Fruit fly (Drosophila melanogaster) whole organism, embryonic: ENCODE measurements around the gene CG13311.

Source experiments
- Adf1 ChIP-seq: fragments of 200-800 bp; sonication (Bioruptor generic); IDR thresholded peaks from 2 replicates; pipeline ENCODE4 v1.3.6; 2022; ENCODE audit warnings: missing biosample characterization, missing genetic modification characterization
- Antp ChIP-seq: fragments of 200-800 bp; sonication (Bioruptor generic); optimal IDR thresholded peaks from 3 replicates; lab custom pipeline; 2016; ENCODE audit warnings: missing biosample characterization, missing genetic modification characterization
- Atf6 ChIP-seq: fragments of 200-800 bp; sonication (Bioruptor generic); IDR thresholded peaks from 2 replicates; pipeline ENCODE4 v1.3.6; 2022; ENCODE audit warnings: missing biosample characterization, missing genetic modification characterization
- CG12299 ChIP-seq: fragments of 200-800 bp; sonication (Bioruptor generic); optimal IDR thresholded peaks from 2 replicates; lab custom pipeline; 2018; ENCODE audit warnings: missing biosample characterization, mild to moderate bottlenecking, missing genetic modification characterization
- CG14667 ChIP-seq: fragments of 200-800 bp; sonication (Bioruptor generic); IDR thresholded peaks from 2 replicates; pipeline ENCODE4 v1.3.6; 2022; ENCODE audit warnings: missing biosample characterization, missing genetic modification characterization
- CG15269 ChIP-seq: fragments of 200-800 bp; sonication (Bioruptor generic); optimal IDR thresholded peaks from 2 replicates; lab custom pipeline; 2018; ENCODE audit warnings: missing biosample characterization, mild to moderate bottlenecking, missing genetic modification characterization, moderate library complexity
- CG15514 ChIP-seq: fragments of 200-800 bp; sonication (Bioruptor generic); optimal IDR thresholded peaks from 3 replicates; lab custom pipeline; 2017; ENCODE audit warnings: missing biosample characterization, missing genetic modification characterization, mild to moderate bottlenecking, moderate library complexity, missing genetic modification reagents
- CG17359 ChIP-seq: fragments of 200-800 bp; sonication (Bioruptor generic); optimal IDR thresholded peaks from 3 replicates; lab custom pipeline; 2018; ENCODE audit warnings: missing biosample characterization, mild to moderate bottlenecking, missing genetic modification characterization, moderate library complexity
- CG18476 ChIP-seq: fragments of 200-800 bp; sonication (Bioruptor generic); optimal IDR thresholded peaks from 2 replicates; lab custom pipeline; 2016; ENCODE audit warnings: missing biosample characterization, mild to moderate bottlenecking, missing genetic modification characterization
- CG2678 ChIP-seq: fragments of 200-800 bp; sonication (Bioruptor generic); optimal IDR thresholded peaks from 3 replicates; lab custom pipeline; 2019; ENCODE audit warnings: missing biosample characterization, mild to moderate bottlenecking, missing genetic modification characterization, moderate library complexity
- CG31224 ChIP-seq: fragments of 200-800 bp; sonication (Bioruptor generic); IDR thresholded peaks from 2 replicates; pipeline ENCODE4 v1.3.6; 2022; ENCODE audit warnings: missing biosample characterization, missing genetic modification characterization
- CG32767 ChIP-seq: fragments of 200-800 bp; sonication (Bioruptor generic); IDR thresholded peaks from 2 replicates; pipeline ENCODE4 v1.3.6; 2022; ENCODE audit warnings: missing biosample characterization, missing genetic modification characterization
- CG34376 ChIP-seq: fragments of 200-800 bp; sonication (Bioruptor generic); optimal IDR thresholded peaks from 2 replicates; lab custom pipeline; 2018; ENCODE audit warnings: missing biosample characterization, mild to moderate bottlenecking, missing genetic modification characterization
- CG4617 ChIP-seq: fragments of 200-800 bp; sonication (Bioruptor generic); optimal IDR thresholded peaks from 3 replicates; lab custom pipeline; 2016; ENCODE audit warnings: missing biosample characterization, missing genetic modification characterization, borderline replicate concordance
- CG4820 ChIP-seq: fragments of 200-800 bp; sonication (Bioruptor generic); optimal IDR thresholded peaks from 3 replicates; lab custom pipeline; 2016; ENCODE audit warnings: missing biosample characterization, missing genetic modification characterization
- CG5180 ChIP-seq: fragments of 200-800 bp; sonication (Bioruptor generic); optimal IDR thresholded peaks from 3 replicates; lab custom pipeline; 2017; ENCODE audit warnings: missing biosample characterization, missing genetic modification characterization, mild to moderate bottlenecking, moderate library complexity, missing genetic modification reagents
- CG7928 ChIP-seq: fragments of 200-800 bp; sonication (Bioruptor generic); optimal IDR thresholded peaks from 2 replicates; lab custom pipeline; 2017; ENCODE audit warnings: missing biosample characterization, mild to moderate bottlenecking, missing genetic modification characterization
- CG9609 ChIP-seq: fragments of 200-800 bp; sonication (Bioruptor generic); optimal IDR thresholded peaks from 3 replicates; lab custom pipeline; 2016; ENCODE audit warnings: missing biosample characterization, missing genetic modification characterization
- CG9727 ChIP-seq: fragments of 200-800 bp; sonication (Bioruptor generic); optimal IDR thresholded peaks from 3 replicates; lab custom pipeline; 2017; ENCODE audit warnings: missing biosample characterization, mild to moderate bottlenecking, missing genetic modification characterization
- CG9932 ChIP-seq: fragments of 200-800 bp; sonication (Bioruptor generic); IDR thresholded peaks from 2 replicates; pipeline ENCODE4 v1.3.6; 2022; ENCODE audit warnings: missing biosample characterization, missing genetic modification characterization
- CoRest ChIP-seq: fragments of 200-800 bp; sonication (Bioruptor generic); optimal IDR thresholded peaks from 3 replicates; lab custom pipeline; 2018; ENCODE audit warnings: missing biosample characterization, mild to moderate bottlenecking, missing genetic modification characterization, moderate library complexity
- D19B ChIP-seq: fragments of 200-800 bp; sonication (Bioruptor generic); optimal IDR thresholded peaks from 2 replicates; lab custom pipeline; 2017; ENCODE audit warnings: missing biosample characterization, mild to moderate bottlenecking, missing genetic modification characterization
- Dip3 ChIP-seq: fragments of 200-800 bp; sonication (Bioruptor generic); optimal IDR thresholded peaks from 3 replicates; lab custom pipeline; 2016; ENCODE audit warnings: missing biosample characterization, missing genetic modification characterization
- Lhr ChIP-seq: fragments of 200-800 bp; sonication (Bioruptor generic); optimal IDR thresholded peaks from 3 replicates; lab custom pipeline; 2017; ENCODE audit warnings: mild to moderate bottlenecking, missing biosample characterization, missing genetic modification reagents, missing genetic modification characterization
- Mad ChIP-seq: fragments of 200-800 bp; sonication (Bioruptor generic); optimal IDR thresholded peaks from 2 replicates; lab custom pipeline; 2016; ENCODE audit warnings: missing biosample characterization, missing genetic modification characterization
- Max ChIP-seq: fragments of 200-800 bp; sonication (Bioruptor generic); optimal IDR thresholded peaks from 2 replicates; lab custom pipeline; 2016; ENCODE audit warnings: missing biosample characterization, mild to moderate bottlenecking, missing genetic modification characterization
- Meics ChIP-seq: fragments of 200-800 bp; sonication (Bioruptor generic); optimal IDR thresholded peaks from 2 replicates; lab custom pipeline; 2017; ENCODE audit warnings: missing biosample characterization, mild to moderate bottlenecking, missing genetic modification characterization
- Oli ChIP-seq: fragments of 200-800 bp; sonication (Bioruptor generic); optimal IDR thresholded peaks from 2 replicates; lab custom pipeline; 2018; ENCODE audit warnings: missing biosample characterization, mild to moderate bottlenecking, missing genetic modification characterization, moderate library complexity
- Pdp1 ChIP-seq, 2 experiments: fragments of 200-800 bp; sonication (Bioruptor generic); optimal IDR thresholded peaks; 3 replicates each; lab custom pipeline; 2016; ENCODE audit warnings: missing biosample characterization in 2 of 2, missing genetic modification characterization in 2 of 2, mild to moderate bottlenecking in 1 of 2, moderate library complexity in 1 of 2
- Ptx1 ChIP-seq: fragments of 200-800 bp; sonication (Bioruptor generic); IDR thresholded peaks from 2 replicates; pipeline ENCODE4 v1.3.6; 2022; ENCODE audit warnings: missing biosample characterization, missing genetic modification characterization
- Side ChIP-seq: fragments of 200-800 bp; sonication (Bioruptor generic); optimal IDR thresholded peaks from 2 replicates; lab custom pipeline; 2016; ENCODE audit warnings: missing biosample characterization, missing genetic modification characterization
- Six4 ChIP-seq: fragments of 200-800 bp; sonication (Bioruptor generic); optimal IDR thresholded peaks from 2 replicates; lab custom pipeline; 2016; ENCODE audit warnings: missing biosample characterization, missing genetic modification characterization
- Sox100B ChIP-seq: fragments of 200-800 bp; sonication (Bioruptor generic); optimal IDR thresholded peaks from 3 replicates; lab custom pipeline; 2018; ENCODE audit warnings: missing biosample characterization, mild to moderate bottlenecking, missing genetic modification characterization
- Sox102F ChIP-seq: fragments of 200-800 bp; sonication (Bioruptor generic); optimal IDR thresholded peaks from 2 replicates; lab custom pipeline; 2018; ENCODE audit warnings: missing biosample characterization, mild to moderate bottlenecking, missing genetic modification characterization, moderate library complexity
- Sry-δ ChIP-seq: fragments of 200-800 bp; sonication (Bioruptor generic); optimal IDR thresholded peaks from 2 replicates; lab custom pipeline; 2016; ENCODE audit warnings: missing biosample characterization, missing genetic modification characterization
- chn ChIP-seq: fragments of 200-800 bp; sonication (Bioruptor generic); optimal IDR thresholded peaks from 2 replicates; lab custom pipeline; 2016; ENCODE audit warnings: missing biosample characterization, missing genetic modification characterization
- croc ChIP-seq: fragments of 200-800 bp; sonication (Bioruptor generic); conservative IDR thresholded peaks from 3 replicates; pipeline ENCODE4 v1.3.6; 2022; ENCODE audit warnings: missing biosample characterization, missing genetic modification characterization
- cwo ChIP-seq: fragments of 200-800 bp; sonication (Bioruptor generic); optimal IDR thresholded peaks from 3 replicates; lab custom pipeline; 2017; ENCODE audit warnings: missing biosample characterization, missing genetic modification characterization, mild to moderate bottlenecking, moderate library complexity, missing genetic modification reagents
- dmrt99B ChIP-seq: fragments of 200-800 bp; sonication (Bioruptor generic); optimal IDR thresholded peaks from 2 replicates; lab custom pipeline; 2018; ENCODE audit warnings: missing biosample characterization, mild to moderate bottlenecking, missing genetic modification characterization, moderate library complexity
- emc ChIP-seq: fragments of 200-800 bp; sonication (Bioruptor generic); optimal IDR thresholded peaks from 2 replicates; lab custom pipeline; 2016; ENCODE audit warnings: missing biosample characterization, missing genetic modification characterization
- ham ChIP-seq: fragments of 200-800 bp; sonication (Bioruptor generic); IDR thresholded peaks from 2 replicates; pipeline ENCODE4 v1.3.6; 2022; ENCODE audit warnings: missing biosample characterization, missing genetic modification characterization
- her ChIP-seq: fragments of 200-800 bp; sonication (Bioruptor generic); optimal IDR thresholded peaks from 2 replicates; lab custom pipeline; 2016; ENCODE audit warnings: missing biosample characterization, missing genetic modification characterization
- kay ChIP-seq: fragments of 200-800 bp; sonication (Bioruptor generic); optimal IDR thresholded peaks from 2 replicates; lab custom pipeline; 2016; ENCODE audit warnings: missing biosample characterization, missing genetic modification characterization
- lilli ChIP-seq: fragments of 200-800 bp; sonication (Bioruptor generic); optimal IDR thresholded peaks from 3 replicates; lab custom pipeline; 2016; ENCODE audit warnings: missing biosample characterization, missing genetic modification characterization
- pfk ChIP-seq: fragments of 200-800 bp; sonication (Bioruptor generic); optimal IDR thresholded peaks from 2 replicates; lab custom pipeline; 2018; ENCODE audit warnings: missing biosample characterization, mild to moderate bottlenecking, missing genetic modification characterization, moderate library complexity
- tin ChIP-seq: fragments of 200-800 bp; sonication (Bioruptor generic); optimal IDR thresholded peaks from 3 replicates; lab custom pipeline; 2016; ENCODE audit warnings: missing biosample characterization, missing genetic modification characterization
- trh ChIP-seq: fragments of 200-800 bp; sonication (Bioruptor generic); optimal IDR thresholded peaks from 2 replicates; lab custom pipeline; 2016; ENCODE audit warnings: missing biosample characterization, missing genetic modification characterization
- unc-4 ChIP-seq: fragments of 200-800 bp; sonication (Bioruptor generic); IDR thresholded peaks from 2 replicates; pipeline ENCODE4 v1.3.6; 2022; ENCODE audit warnings: missing biosample characterization, missing genetic modification characterization; ENCODE audit not compliant: partially characterized antibody
- unpg ChIP-seq: fragments of 200-800 bp; sonication (Bioruptor generic); optimal IDR thresholded peaks from 3 replicates; lab custom pipeline; 2018; ENCODE audit warnings: missing biosample characterization, mild to moderate bottlenecking, missing genetic modification characterization, moderate library complexity
- vfl ChIP-seq: fragments of 200-800 bp; sonication (Bioruptor generic); optimal IDR thresholded peaks from 2 replicates; lab custom pipeline; 2016; ENCODE audit warnings: missing biosample characterization, missing genetic modification characterization
- yki ChIP-seq: fragments of >200 bp; optimal IDR thresholded peaks from 3 replicates; lab custom pipeline; 2018

CG13311 gene

DNA sequence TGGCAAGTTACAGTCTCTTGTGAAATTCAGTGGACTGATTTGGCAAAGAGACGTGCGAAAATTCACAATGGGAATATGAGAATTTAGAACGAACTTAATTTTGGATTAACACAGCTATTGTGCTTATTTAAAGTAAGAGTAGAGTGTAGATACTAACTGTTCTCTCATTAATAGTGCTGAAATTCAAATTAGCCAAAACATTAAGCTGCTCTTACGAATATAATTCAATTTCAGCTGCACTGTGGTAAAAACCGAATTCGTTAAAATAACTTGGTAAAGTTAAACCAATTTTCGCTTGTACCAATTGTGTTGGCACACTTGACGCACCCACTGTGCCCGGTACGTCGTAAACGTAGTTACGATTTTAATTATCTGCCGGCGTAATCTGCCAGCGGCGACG, 34.1 kb downstream of the CG13311 start (continued):
- TF ChIP-seq emc (GFP tag; lab: Kevin White, UChicago): peak; percentile 31
- peak; percentile 11 for TF ChIP-seq D19B (GFP tag; lab: Kevin White, UChicago)
- no peak for TF ChIP-seq CG4617 (GFP tag; lab: Kevin White, UChicago)
- TF ChIP-seq Mad (GFP tag; lab: Kevin White, UChicago): no peak
- peak; percentile 58 for TF ChIP-seq cwo (GFP tag; lab: Kevin White, UChicago)
- TF ChIP-seq CG5180 (GFP tag; lab: Kevin White, UChicago): peak; percentile 3
- no peak for TF ChIP-seq unc-4 (GFP tag; lab: Robert Waterston, UW)
- peak; percentile 14 for TF ChIP-seq CG17359 (tag; lab: Kevin White, UChicago)
- TF ChIP-seq trh (GFP tag; lab: Kevin White, UChicago): peak; percentile 18
- TF ChIP-seq lilli (GFP tag; lab: Kevin White, UChicago): peak; percentile 68
- peak; percentile 7 for TF ChIP-seq Oli
- TF ChIP-seq CG12299: peak; percentile 4
- peak; percentile 32 for TF ChIP-seq Side (GFP tag; lab: Kevin White, UChicago)
- TF ChIP-seq Pdp1 (GFP tag; optimal IDR thresholded peaks at IDR 0.05; lab: Kevin White, UChicago): peak; percentile 34 to 37
- no peak for TF ChIP-seq Lhr (GFP tag; lab: Kevin White, UChicago)
- no peak for TF ChIP-seq yki (lab: Kevin White, UChicago)
- TF ChIP-seq kay (GFP tag; lab: Kevin White, UChicago): no peak
- peak; percentile 14 for TF ChIP-seq tin (GFP tag; lab: Kevin White, UChicago)
- peak; percentile 66 for TF ChIP-seq CG9932 (GFP tag; lab: Robert Waterston, UW)
- TF ChIP-seq dmrt99B (tag; lab: Kevin White, UChicago): peak; percentile 42
- TF ChIP-seq Antp: peak; percentile 31
- no peak for TF ChIP-seq chn (GFP tag; lab: Kevin White, UChicago)
- peak; percentile 14 for TF ChIP-seq Sox100B (GFP tag; lab: Kevin White, UChicago)
- TF ChIP-seq Meics (GFP tag; lab: Kevin White, UChicago): peak; percentile 73
- peak; percentile 28 for TF ChIP-seq unpg (GFP tag; lab: Kevin White, UChicago)
- peak; percentile 4 for TF ChIP-seq vfl (GFP tag; lab: Kevin White, UChicago)
- TF ChIP-seq croc: no peak
- TF ChIP-seq CG34376: peak; percentile 8
- TF ChIP-seq CG31224: no peak
- TF ChIP-seq CG32767: peak; percentile 48; the same call in 1 of the 2 replicates
- TF ChIP-seq CoRest: peak; percentile 67
- peak; percentile 76 for TF ChIP-seq CG2678 (tag; lab: Kevin White, UChicago)
- TF ChIP-seq Atf6 (GFP tag; lab: Robert Waterston, UW): peak; percentile 55; the same call in 1 of the 2 replicates
- peak; percentile 32 for TF ChIP-seq Max (GFP tag; lab: Kevin White, UChicago)
- TF ChIP-seq CG14667 (GFP tag; lab: Robert Waterston, UW): peak; percentile 8; the same call in 1 of the 2 replicates
- TF ChIP-seq ham (GFP tag; lab: Robert Waterston, UW): no peak
- no peak for TF ChIP-seq CG7928
- TF ChIP-seq CG9609 (GFP tag; lab: Kevin White, UChicago): peak; percentile 16
- TF ChIP-seq Dip3: peak; percentile 46
- peak; percentile 15 for TF ChIP-seq Sry-δ (GFP tag; lab: Kevin White, UChicago)
- TF ChIP-seq Ptx1 (GFP tag; lab: Robert Waterston, UW): peak; percentile 54; the same call in 1 of the 2 replicates
- TF ChIP-seq CG18476 (GFP tag; lab: Kevin White, UChicago): peak; percentile 24
- peak; percentile 57 for TF ChIP-seq CG9727 (GFP tag; lab: Kevin White, UChicago)
- TF ChIP-seq her (GFP tag; lab: Kevin White, UChicago): peak; percentile 42
- TF ChIP-seq Six4: no peak
- no peak for TF ChIP-seq pfk
- peak; percentile 59 for TF ChIP-seq Adf1 (GFP tag; lab: Robert Waterston, UW)
- peak; percentile 21 for TF ChIP-seq Sox102F (GFP tag; lab: Kevin White, UChicago)
- peak; percentile 27 for TF ChIP-seq CG15514 (GFP tag; lab: Kevin White, UChicago)
- peak; percentile 17 for TF ChIP-seq CG4820 (GFP tag; lab: Kevin White, UChicago)
- peak; percentile 69 for TF ChIP-seq CG15269 (tag; lab: Kevin White, UChicago)
